Fruit fly (Drosophila melanogaster) ovary, adult (tissue): Measurements from ENCODE around the gene CG43954.

Source experiments
- CG17801 ChIP-seq: fragments of 200-800 bp; optimal IDR thresholded peaks from 2 replicates; lab custom pipeline; 2019; ENCODE audit warnings: missing biosample characterization, mild to moderate bottlenecking, missing genetic modification characterization, moderate library complexity; ENCODE audit not compliant: partially characterized antibody

CG43954 gene

DNA sequence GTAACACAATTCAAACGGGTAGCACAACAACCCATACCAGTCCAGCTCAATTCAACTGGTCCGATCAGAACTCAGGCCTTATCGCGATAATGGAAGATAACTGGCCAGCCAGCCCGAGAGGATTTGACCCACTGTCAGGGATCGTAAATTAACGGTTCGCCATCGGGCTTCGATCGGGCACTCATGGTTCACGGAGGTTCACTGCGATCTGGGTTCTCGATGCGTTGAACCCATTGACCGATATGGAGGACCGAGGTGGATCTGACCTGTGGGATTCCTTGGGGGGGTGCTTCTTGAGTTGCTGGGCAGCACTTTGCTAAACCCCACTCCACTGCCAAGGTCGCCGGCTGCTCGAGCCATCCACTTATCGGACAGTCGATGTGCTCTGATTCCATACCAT, 42.7 kb downstream of the CG43954 start:
- no peak for TF ChIP-seq CG17801 (GFP tag; lab: Kevin White, UChicago)

DNA sequence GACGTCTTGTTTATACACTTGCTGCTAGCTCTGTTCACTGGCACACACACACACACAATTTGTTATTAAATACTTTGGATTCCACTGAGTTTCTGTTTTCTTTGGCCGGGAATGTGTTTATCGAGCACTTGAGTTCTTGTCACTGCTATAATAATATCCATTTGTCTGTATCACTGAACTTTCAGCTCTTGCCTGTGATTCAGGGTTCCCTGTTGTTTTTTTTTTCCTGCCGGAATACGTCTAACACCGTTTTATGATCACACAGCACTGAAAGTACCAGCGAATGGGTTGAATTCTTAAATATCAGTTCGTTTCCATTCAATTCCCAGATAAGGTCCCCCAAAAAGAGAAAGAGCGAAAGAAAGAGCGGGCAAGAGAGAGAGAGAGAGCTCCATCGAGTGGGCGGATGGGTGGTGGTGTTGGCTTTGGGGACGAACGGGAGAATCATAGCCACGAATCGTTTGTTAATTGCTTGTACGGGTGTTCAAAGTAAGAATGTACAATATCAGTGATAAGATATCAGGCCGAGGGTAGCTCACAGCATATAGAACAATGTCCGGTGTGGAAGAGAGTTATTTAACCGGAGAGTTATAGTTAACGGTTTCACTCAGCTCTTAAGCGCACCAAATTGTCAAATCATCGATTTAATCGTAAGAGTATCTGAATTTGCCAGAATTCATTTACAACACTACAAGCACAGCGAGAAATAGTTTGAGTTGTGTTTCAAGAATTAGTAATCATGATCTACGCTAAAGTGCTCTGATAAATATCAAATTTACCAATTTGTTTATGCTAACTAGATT, 43.6 kb downstream of the CG43954 start, which contains the start of gene Galphaf:
Galphaf (minus strand) TSS at position 272 of the 803 bp plus-strand sequence.
- no peak for TF ChIP-seq CG17801 (GFP tag; lab: Kevin White, UChicago)

DNA sequence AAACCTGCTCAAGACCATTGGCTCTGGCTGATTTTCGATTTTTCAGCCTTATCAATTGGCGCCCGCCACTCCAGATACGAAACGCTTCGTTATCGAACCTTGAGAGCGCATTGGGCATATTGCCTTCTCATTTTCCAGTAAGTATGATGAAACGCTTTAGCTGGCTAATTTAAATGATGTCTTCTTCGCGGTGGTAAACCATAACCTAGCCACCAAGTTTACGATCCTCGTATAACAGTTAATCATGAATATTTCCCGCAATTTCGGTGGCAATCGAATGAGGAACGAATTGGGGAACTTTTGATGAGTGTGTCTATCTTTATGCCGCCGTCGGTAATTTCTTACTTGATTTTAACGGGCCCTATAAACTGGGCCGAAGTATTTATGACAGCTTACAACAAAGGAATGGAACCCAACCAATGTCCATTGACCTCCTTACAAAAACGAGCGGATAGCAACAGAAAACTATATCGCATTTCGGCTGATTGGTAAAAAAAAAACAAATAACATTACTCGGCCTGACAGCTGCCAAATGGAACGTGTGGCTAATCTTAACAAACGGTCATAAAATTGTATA, 45.0 kb downstream of the CG43954 start:
- no peak for TF ChIP-seq CG17801 (GFP tag; lab: Kevin White, UChicago)

DNA sequence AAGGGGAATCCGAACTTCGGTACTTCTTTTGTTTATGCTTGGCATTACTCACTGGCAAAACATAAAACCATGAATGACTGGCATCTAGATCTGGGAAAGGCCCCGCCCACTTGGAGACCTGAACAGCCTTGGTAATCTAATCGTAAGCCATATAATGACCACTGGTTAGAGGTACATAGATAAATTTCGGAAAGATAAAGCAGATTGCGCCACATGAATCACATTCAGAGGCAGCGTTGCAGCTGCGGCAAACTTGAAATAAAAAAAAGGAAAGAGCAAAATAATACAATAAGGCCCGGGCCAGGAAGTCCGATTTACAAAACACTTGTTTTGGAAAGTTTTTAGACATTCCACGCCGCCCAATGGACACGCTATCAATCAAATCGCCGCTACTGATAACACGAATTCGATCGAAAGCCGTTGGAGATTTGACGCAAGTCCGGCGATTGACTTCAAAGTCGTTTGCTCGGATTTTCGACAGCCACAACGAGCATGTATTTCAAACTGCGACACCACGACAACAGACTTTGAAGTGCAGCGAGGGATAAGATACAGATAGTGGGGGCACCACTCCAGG, 47.2 kb downstream of the CG43954 start:
- TF ChIP-seq CG17801 (GFP tag; lab: Kevin White, UChicago) = no peak

DNA sequence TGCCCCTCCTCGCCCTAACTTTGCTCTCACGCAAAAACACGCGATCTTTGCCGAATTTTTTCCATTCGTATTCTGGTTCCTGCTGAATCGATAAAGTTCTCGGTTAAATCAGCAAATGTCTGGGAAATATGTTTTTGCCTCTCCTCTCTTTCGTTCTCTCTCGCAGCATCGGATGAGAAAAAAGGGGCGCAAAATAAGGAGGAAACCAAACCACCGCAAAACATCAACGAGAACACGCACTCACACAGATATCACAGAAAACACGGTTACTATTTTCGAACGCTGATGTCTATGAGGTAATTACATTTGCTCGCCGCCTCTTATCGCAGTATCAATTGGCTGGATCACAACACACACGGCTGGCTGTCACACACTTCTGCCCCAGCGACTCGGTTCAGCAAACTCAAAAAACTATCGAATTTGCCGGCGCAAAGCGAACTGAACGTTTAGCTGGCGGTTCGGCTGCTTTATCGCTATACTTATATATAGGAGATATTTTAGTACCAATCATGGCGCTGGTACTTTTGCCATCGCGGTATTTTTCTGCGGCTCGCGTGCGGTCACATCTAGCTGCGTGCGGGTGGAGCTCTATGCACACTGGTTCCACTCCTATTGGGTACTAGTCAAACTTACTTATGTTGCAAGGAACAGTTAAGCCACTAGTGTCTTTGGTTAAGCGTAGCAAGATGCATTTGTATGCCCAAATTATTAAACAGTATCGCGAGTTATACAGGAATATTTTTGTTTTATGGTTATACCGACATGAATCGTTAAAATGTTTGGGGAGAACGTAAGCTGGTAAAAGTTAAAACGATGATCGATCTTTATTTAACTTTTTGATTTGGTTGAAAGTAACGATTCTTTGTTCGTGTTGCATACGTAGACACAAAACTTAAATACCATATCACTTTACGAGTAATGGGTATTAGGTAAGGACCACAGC, 50.0 kb downstream of the CG43954 start, which contains the start of gene Baldspot:
Baldspot (minus strand) TSS at position 449 of the 943 bp plus-strand sequence.
- peak; percentile 60 for TF ChIP-seq CG17801 (GFP tag; lab: Kevin White, UChicago)

DNA sequence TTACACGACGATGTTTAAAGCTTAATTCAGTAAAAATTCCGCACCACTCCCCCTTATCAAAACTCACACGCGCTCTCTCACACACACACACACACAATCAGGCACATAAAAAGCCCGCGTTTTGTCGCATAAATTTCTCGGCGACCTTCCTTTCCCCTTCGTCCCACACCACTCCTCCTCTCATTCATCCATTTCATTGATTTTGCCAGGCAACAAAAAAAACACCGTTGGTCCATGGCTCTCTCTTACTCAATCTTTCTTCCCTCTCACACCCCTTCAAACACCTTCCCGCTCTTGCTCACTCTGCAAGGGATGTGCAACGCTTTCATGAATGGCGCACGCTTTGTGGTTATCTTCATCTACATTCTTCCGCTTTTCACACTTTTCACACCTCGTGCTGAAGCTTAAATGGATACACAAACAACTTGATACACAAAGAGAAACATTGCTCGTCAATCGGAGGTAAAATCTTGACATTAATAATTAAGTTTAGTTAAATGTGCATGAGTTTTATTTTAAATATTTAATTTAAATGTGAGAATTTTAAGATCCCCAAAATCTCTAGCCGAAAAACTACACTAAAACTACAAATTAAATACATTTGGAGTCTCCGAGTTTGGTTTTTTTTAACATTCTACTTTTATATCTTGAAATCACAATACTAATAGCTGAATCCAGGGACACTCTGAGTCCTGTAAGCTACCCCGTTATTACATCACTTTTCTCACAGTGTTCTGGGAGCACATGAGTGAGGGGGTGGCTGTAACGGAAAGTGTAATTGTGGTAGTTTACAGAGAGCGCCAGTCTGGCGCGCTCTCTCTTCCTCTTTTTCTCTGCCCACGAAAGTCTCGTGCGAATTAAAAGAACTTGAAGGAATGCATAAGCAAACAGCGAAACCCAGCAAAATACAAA, 51.3 kb downstream of the CG43954 start:
- TF ChIP-seq CG17801 (GFP tag; lab: Kevin White, UChicago) = peak; percentile 82

DNA sequence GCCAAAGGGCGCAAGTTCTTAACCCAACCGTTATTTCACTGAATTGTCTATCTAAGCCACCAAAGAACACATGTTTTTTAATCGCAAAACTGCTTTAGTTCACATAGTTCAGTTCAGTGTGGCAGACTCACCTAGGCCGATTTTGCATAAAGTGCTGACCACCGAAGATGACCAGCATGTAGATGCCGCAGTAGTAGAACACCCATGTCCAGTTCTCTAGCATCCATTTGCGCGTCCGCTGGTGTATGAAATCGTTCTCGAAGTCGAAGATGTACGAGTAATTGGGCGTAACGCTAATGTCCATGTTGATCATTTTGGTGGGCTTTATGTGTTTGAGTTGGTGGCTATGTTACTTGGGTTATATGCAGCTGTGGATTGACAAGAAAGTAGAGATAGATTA, 52.4 kb downstream of the CG43954 start:
- TF ChIP-seq CG17801 (GFP tag; lab: Kevin White, UChicago) = no peak

DNA sequence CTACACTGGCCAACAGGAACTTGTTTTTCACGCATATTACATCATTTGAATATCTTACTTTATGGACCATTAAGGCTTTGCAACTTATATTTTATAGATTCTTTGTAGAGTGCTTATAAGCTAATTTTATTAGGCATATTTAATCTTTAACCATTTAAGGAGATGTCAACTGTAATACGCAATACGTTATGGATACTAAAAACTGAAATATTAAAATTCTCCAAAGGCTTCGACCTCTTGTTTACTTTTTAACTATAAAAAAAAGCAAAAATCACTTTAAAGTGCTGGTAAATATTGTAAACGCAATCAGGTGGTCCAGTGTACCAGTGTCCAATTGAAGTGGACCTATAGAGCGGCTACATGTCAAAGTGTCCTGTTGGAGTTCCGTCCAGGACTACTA, 54.5 kb downstream of the CG43954 start:
- no peak for TF ChIP-seq CG17801 (GFP tag; lab: Kevin White, UChicago)

DNA sequence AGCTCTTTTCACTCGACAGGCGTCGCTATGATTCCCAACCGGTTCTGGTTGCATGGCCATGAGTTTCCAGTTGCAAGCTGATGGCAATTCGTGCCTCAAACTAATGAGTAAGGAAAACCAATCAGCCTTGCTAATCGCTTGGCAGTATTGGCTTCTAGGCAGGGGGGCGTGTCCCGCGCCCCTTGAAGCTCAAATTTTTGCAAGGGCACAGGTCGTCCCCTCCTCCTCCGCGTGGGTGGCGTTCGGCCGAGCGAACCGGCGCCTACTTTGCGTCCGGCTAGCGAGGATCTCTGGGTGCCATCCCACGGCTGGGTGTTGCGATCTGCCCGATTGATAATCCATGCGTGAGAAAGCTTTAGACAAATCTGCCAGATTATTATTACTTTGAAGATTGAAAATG, 57.8 kb downstream of the CG43954 start:
- TF ChIP-seq CG17801 (GFP tag; lab: Kevin White, UChicago) = no peak

DNA sequence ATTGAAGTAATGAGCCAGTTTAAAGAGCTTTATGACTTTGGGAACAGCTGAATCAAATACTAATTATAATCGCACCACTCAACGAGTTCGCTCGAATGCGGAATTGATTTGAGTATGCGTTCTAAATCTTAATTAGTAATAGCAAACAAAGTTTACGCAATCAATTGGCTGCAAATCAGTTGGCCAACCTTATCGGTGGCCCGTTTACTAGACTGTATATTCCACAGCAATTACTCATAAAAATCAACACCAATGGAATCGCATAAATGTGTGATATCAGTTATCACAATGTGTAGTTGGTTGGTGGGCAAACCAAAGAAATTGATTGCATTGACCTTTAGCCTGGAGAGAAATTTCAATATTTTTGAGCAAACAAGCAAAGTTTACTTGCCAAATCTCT, 58.9 kb downstream of the CG43954 start:
- TF ChIP-seq CG17801 (GFP tag; lab: Kevin White, UChicago) = no peak

DNA sequence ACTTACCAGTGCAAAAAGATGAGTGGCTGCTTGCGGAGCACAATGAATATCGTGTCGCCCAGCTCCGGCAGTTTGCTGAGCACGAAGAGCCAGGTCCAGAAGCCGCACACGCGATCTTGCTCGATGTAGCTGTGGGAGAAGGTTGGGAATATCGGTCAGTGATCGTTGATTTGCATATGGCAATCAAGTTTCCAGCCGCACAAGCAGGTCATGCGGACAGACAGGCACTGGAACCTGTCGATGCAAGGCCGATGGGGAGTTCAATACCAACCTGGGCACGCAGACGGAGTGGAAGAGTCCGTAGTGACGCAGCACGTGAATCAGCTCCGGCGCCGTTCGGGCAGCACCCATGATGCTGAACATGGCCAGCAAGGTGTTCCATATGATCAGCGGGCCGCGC, 60.4 kb downstream of the CG43954 start:
- no peak for TF ChIP-seq CG17801 (GFP tag; lab: Kevin White, UChicago)

DNA sequence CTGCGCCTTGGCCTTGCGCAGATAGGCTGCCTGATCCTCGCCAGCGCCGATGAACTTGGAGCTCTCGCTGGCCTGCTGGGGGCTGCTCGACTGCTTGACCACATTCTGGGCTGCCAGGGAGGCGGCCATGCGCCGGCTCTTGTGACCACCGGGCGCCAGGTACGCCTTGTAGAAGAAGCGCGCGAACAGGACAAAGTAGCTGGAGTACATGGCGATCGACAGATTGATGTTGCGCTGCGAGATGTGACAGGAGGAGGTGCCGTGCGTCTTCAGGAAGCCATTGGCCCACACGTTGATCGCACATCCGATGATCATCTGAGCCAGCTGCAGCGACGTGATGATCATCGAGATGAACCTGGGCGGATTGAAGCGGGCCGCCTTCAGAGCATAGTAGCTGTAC, 61.4 kb downstream of the CG43954 start:
- no peak for TF ChIP-seq CG17801 (GFP tag; lab: Kevin White, UChicago)

DNA sequence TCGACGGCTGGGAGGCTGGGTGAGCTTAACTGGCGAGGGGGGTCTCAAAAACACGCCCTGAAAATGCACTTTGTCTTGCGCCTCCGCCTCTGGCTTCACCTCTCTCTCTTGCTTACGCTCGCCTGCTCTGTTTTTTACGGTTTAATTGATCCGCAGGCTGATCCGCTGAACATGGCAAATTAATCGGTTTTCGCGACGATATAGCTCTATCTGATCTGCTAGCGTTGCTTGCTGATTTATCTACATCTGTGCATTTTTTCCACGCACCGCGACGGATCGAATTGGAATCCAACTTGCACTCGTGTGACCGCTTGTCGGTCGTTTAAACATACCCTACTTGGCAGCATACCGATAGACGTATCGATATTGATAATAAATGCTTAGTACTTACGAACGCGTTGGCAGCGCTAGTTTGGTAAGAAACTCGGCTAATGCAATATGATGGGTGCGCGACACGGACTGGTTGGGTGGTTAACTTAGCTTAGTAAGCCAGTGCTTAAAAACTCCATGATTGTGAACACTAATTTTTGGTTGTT, 63.8 kb downstream of the CG43954 start, which contains the start of gene Abl:
Abl (minus strand) TSS at position 305 of the 536 bp plus-strand sequence.
- TF ChIP-seq CG17801 (GFP tag; lab: Kevin White, UChicago) = peak; percentile 75
